Fruit fly (Drosophila melanogaster): ENCODE results near the gene CG34280.

CG34280 gene

dm6 chr3R:17407576-17407975 is 4.1 kb upstream of the CG34280 start, which contains the start of gene CG17283:
CG17283 (plus strand) TSS chr3R:17407876.
- TF ChIP-seq topi (GFP tag; optimal IDR thresholded peaks at IDR 0.05) (no peak), spab (GFP tag; optimal IDR thresholded peaks at IDR 0.05) (no peak)

dm6 chr3R:17406411-17406810 is 2.9 kb upstream of the CG34280 start, which contains the start of the genes CG42824 and CG42798:
CG42824 (minus strand) TSS chr3R:17406511.
CG42798 (plus strand) TSS chr3R:17406678.
- TF ChIP-seq lz (GFP tag; optimal IDR thresholded peaks at IDR 0.05): no peak
- TF ChIP-seq CG3919 (GFP tag; optimal IDR thresholded peaks at IDR 0.05): no peak
- TF ChIP-seq CG10669 (GFP tag; optimal IDR thresholded peaks at IDR 0.05): no peak
- no peak for TF ChIP-seq Eip93F (GFP tag; optimal IDR thresholded peaks at IDR 0.05)
- TF ChIP-seq CG10631 (GFP tag; optimal IDR thresholded peaks at IDR 0.05): no peak

dm6 chr3R:17405009-17405408 is 1.5 kb upstream of the CG34280 start, which contains the start of gene CG42823:
CG42823 (minus strand) TSS chr3R:17405109.
- no peak for TF ChIP-seq CG6163 (GFP tag; IDR thresholded peaks at IDR 0.05)

- no peak for TF ChIP-seq CG8119 (GFP tag; IDR thresholded peaks at IDR 0.05)
- no peak for TF ChIP-seq Hr39 (GFP tag; optimal IDR thresholded peaks at IDR 0.05)
- TF ChIP-seq Smox (GFP tag; optimal IDR thresholded peaks at IDR 0.05): no peak
- TF ChIP-seq fkh (GFP tag; optimal IDR thresholded peaks at IDR 0.05): peak; percentile 29
- no peak for TF ChIP-seq CG32006 (GFP tag; optimal IDR thresholded peaks at IDR 0.05)
- TF ChIP-seq vri (GFP tag; optimal IDR thresholded peaks at IDR 0.05): peak; percentile 47
- no peak for TF ChIP-seq CG8319 (GFP tag; optimal IDR thresholded peaks at IDR 0.05)
- no peak for TF ChIP-seq CG6808 (GFP tag; optimal IDR thresholded peaks at IDR 0.05)
- TF ChIP-seq CG31627 (GFP tag; optimal IDR thresholded peaks at IDR 0.05): no peak
- TF ChIP-seq CG10631 (GFP tag; optimal IDR thresholded peaks at IDR 0.05): no peak
These were observed 637 bp upstream of the CG34280 start for dm6 chr3R:17404155-17404554.

- TF ChIP-seq CG3032 (tag; optimal IDR thresholded peaks at IDR 0.05) (no peak), vri (GFP tag; optimal IDR thresholded peaks at IDR 0.05) (no peak), fkh (GFP tag; optimal IDR thresholded peaks at IDR 0.05) (no peak), Eip93F (GFP tag; optimal IDR thresholded peaks at IDR 0.05) (no peak), salr (GFP tag; optimal IDR thresholded peaks at IDR 0.05) (no peak), Sox14 (GFP tag; optimal IDR thresholded peaks at IDR 0.05) (no peak), pdm3 (GFP tag; optimal IDR thresholded peaks at IDR 0.05) (no peak), Hr38 (GFP tag; optimal IDR thresholded peaks at IDR 0.05) (no peak), CG1621 (tag; optimal IDR thresholded peaks at IDR 0.05) (no peak), dac (GFP tag; optimal IDR thresholded peaks at IDR 0.05) (no peak)
These were observed 330 bp downstream of the CG34280 start, which contains the start of gene CG34279 for dm6 chr3R:17403188-17403587. CG34279 (minus strand) TSS chr3R:17403288.

dm6 chr3R:17402434-17402833 is 1.1 kb downstream of the CG34280 start, which contains the start of gene Sur-8:
Sur-8 (minus strand) TSS chr3R:17402515.
- TF ChIP-seq CG8632 (GFP tag; optimal IDR thresholded peaks at IDR 0.05): no peak
- no peak for TF ChIP-seq spab (GFP tag; optimal IDR thresholded peaks at IDR 0.05)
- no peak for TF ChIP-seq CG6808 (GFP tag; optimal IDR thresholded peaks at IDR 0.05)
- peak; percentile 58 for TF ChIP-seq CG31627 (GFP tag; optimal IDR thresholded peaks at IDR 0.05)
- TF ChIP-seq lz (GFP tag; optimal IDR thresholded peaks at IDR 0.05): peak; percentile 55
- no peak for TF ChIP-seq Eip93F (GFP tag; optimal IDR thresholded peaks at IDR 0.05)
- TF ChIP-seq vri (GFP tag; optimal IDR thresholded peaks at IDR 0.05): peak; percentile 35
- no peak for TF ChIP-seq dsx (GFP tag; optimal IDR thresholded peaks at IDR 0.05; ENCODE audit: poor library complexity, severe bottlenecking)
- peak; percentile 32 for TF ChIP-seq topi (GFP tag; optimal IDR thresholded peaks at IDR 0.05)
- peak; percentile 64 for TF ChIP-seq Hr39 (GFP tag; optimal IDR thresholded peaks at IDR 0.05)
- TF ChIP-seq CG8119 (GFP tag; IDR thresholded peaks at IDR 0.05): no peak
- TF ChIP-seq CG11762 (GFP tag; optimal IDR thresholded peaks at IDR 0.05; ENCODE audit: insufficient read depth): peak; percentile 15
- TF ChIP-seq Eip75B (GFP tag; optimal IDR thresholded peaks at IDR 0.05): peak; percentile 30
- no peak for TF ChIP-seq ss (GFP tag; optimal IDR thresholded peaks at IDR 0.05)
- TF ChIP-seq CG6276 (GFP tag; optimal IDR thresholded peaks at IDR 0.05): no peak
- TF ChIP-seq CG15336 (GFP tag; IDR thresholded peaks at IDR 0.05): no peak
- TF ChIP-seq Gug (GFP tag; IDR thresholded peaks at IDR 0.05): no peak
- TF ChIP-seq CG3919 (GFP tag; optimal IDR thresholded peaks at IDR 0.05): peak; percentile 69
- no peak for TF ChIP-seq Sox15 (GFP tag; optimal IDR thresholded peaks at IDR 0.05)
- no peak for TF ChIP-seq Ets96B (tag; optimal IDR thresholded peaks at IDR 0.05)
- no peak for TF ChIP-seq salr (GFP tag; optimal IDR thresholded peaks at IDR 0.05)
- peak; percentile 49 for TF ChIP-seq net (GFP tag; optimal IDR thresholded peaks at IDR 0.05)
- peak; percentile 30 for TF ChIP-seq Smox (GFP tag; optimal IDR thresholded peaks at IDR 0.05)
- no peak for TF ChIP-seq CG11902 (GFP tag; optimal IDR thresholded peaks at IDR 0.05)
- TF ChIP-seq CG10631 (GFP tag; optimal IDR thresholded peaks at IDR 0.05): peak; percentile 7
- no peak for TF ChIP-seq CG4318 (GFP tag; optimal IDR thresholded peaks at IDR 0.05)
- TF ChIP-seq CG6163 (GFP tag; IDR thresholded peaks at IDR 0.05): no peak
- TF ChIP-seq dac (GFP tag; optimal IDR thresholded peaks at IDR 0.05): peak; percentile 27
- TF ChIP-seq Sox102F (GFP tag; optimal IDR thresholded peaks at IDR 0.05): peak; percentile 1
- no peak for TF ChIP-seq CG16779 (tag; optimal IDR thresholded peaks at IDR 0.05)

Measured in whole organism, prepupa.